Worm (Caenorhabditis elegans): Measurements from ENCODE around the gene nhr-100.

- no peak for TF ChIP-seq pbrm-1 (GFP tag; IDR thresholded peaks at IDR 0.05)
- no peak for TF ChIP-seq pha-4 (tag; optimal IDR thresholded peaks at IDR 0.05)
- TF ChIP-seq unc-62 (GFP tag; optimal IDR thresholded peaks at IDR 0.05) = no peak
These were observed 30.6 kb upstream of the nhr-100 start for ce11 chrIV:9697869-9698268.
